Fruit fly (Drosophila melanogaster) whole organism, embryonic: Measurements from ENCODE around the gene CG12811.

ENCODE experiments used
- Awh ChIP-seq: fragments of 200-800 bp; sonication (Bioruptor generic); IDR thresholded peaks from 2 replicates; pipeline ENCODE4, ENCODE4 v1.3.6; 2022; ENCODE audit warnings: missing biosample characterization, missing genetic modification characterization
- CG10462 ChIP-seq: fragments of 200-800 bp; sonication (Bioruptor generic); optimal IDR thresholded peaks from 2 replicates; lab custom pipeline; 2016; ENCODE audit warnings: missing biosample characterization, missing genetic modification characterization
- CG11696 ChIP-seq: fragments of 200-800 bp; sonication (Bioruptor generic); IDR thresholded peaks from 2 replicates; pipeline ENCODE4 v1.3.6; 2022; ENCODE audit warnings: missing biosample characterization, missing genetic modification characterization
- CG12071 ChIP-seq: fragments of 200-800 bp; sonication (Bioruptor generic); optimal IDR thresholded peaks from 3 replicates; lab custom pipeline; 2018; ENCODE audit warnings: missing biosample characterization, mild to moderate bottlenecking, missing genetic modification characterization
- CG12155 ChIP-seq: fragments of 200-800 bp; sonication (Bioruptor generic); optimal IDR thresholded peaks from 3 replicates; lab custom pipeline; 2016; ENCODE audit warnings: missing biosample characterization, missing genetic modification characterization
- CG12299 ChIP-seq: fragments of 200-800 bp; sonication (Bioruptor generic); optimal IDR thresholded peaks from 2 replicates; lab custom pipeline; 2018; ENCODE audit warnings: missing biosample characterization, mild to moderate bottlenecking, missing genetic modification characterization
- CG13894 ChIP-seq: fragments of 200-800 bp; sonication (Bioruptor generic); optimal IDR thresholded peaks from 3 replicates; lab custom pipeline; 2018; ENCODE audit warnings: missing biosample characterization, mild to moderate bottlenecking, missing genetic modification characterization, moderate library complexity
- CG14965 ChIP-seq: fragments of 200-800 bp; sonication (Bioruptor generic); optimal IDR thresholded peaks from 2 replicates; lab custom pipeline; 2016; ENCODE audit warnings: missing biosample characterization, missing genetic modification characterization, borderline replicate concordance
- CG17568 ChIP-seq: fragments of 200-800 bp; sonication (Bioruptor generic); optimal IDR thresholded peaks from 2 replicates; lab custom pipeline; 2018; ENCODE audit warnings: missing biosample characterization, mild to moderate bottlenecking, missing genetic modification characterization, moderate library complexity
- CG1792 ChIP-seq: fragments of 200-800 bp; sonication (Bioruptor generic); optimal IDR thresholded peaks from 2 replicates; lab custom pipeline; 2016; ENCODE audit warnings: missing biosample characterization, missing genetic modification characterization
- CG18011 ChIP-seq: fragments of 200-800 bp; sonication (Bioruptor generic); optimal IDR thresholded peaks from 2 replicates; lab custom pipeline; 2017; ENCODE audit warnings: missing biosample characterization, missing genetic modification characterization, mild to moderate bottlenecking, moderate library complexity, missing genotype
- CG2712 ChIP-seq: fragments of 200-800 bp; optimal IDR thresholded peaks from 3 replicates; lab custom pipeline; 2019; ENCODE audit warnings: missing biosample characterization, mild to moderate bottlenecking, missing genetic modification characterization, moderate library complexity
- CG30431 ChIP-seq: fragments of 200-800 bp; sonication (Bioruptor generic); optimal IDR thresholded peaks from 2 replicates; lab custom pipeline; 2017; ENCODE audit warnings: missing biosample characterization, missing genetic modification characterization
- CG32772 ChIP-seq: fragments of 200-800 bp; sonication (Bioruptor generic); IDR thresholded peaks from 2 replicates; pipeline ENCODE4 v1.3.6; 2022; ENCODE audit warnings: missing biosample characterization, missing genetic modification characterization
- CG34224 ChIP-seq: fragments of 200-800 bp; sonication (Bioruptor generic); IDR thresholded peaks from 3 replicates; pipeline ENCODE4 v1.3.6; 2022; ENCODE audit warnings: missing biosample characterization, missing genetic modification characterization; ENCODE audit not compliant: partially characterized antibody
- CG34376 ChIP-seq: fragments of 200-800 bp; sonication (Bioruptor generic); optimal IDR thresholded peaks from 2 replicates; lab custom pipeline; 2018; ENCODE audit warnings: missing biosample characterization, mild to moderate bottlenecking, missing genetic modification characterization
- CG3847 ChIP-seq: fragments of 200-800 bp; sonication (Bioruptor generic); IDR thresholded peaks from 2 replicates; pipeline ENCODE4 v1.3.6; 2022; ENCODE audit warnings: missing biosample characterization, missing genetic modification characterization
- CG4360 ChIP-seq: fragments of 200-800 bp; sonication (Bioruptor generic); IDR thresholded peaks from 2 replicates; pipeline ENCODE4 v1.3.6; 2022; ENCODE audit warnings: missing biosample characterization, missing genetic modification characterization
- CG4424 ChIP-seq: fragments of 200-800 bp; sonication (Bioruptor generic); optimal IDR thresholded peaks from 3 replicates; lab custom pipeline; 2016; ENCODE audit warnings: missing biosample characterization, missing genetic modification characterization
- CG5245 ChIP-seq: fragments of 200-800 bp; sonication (Bioruptor generic); optimal IDR thresholded peaks from 3 replicates; lab custom pipeline; 2016; ENCODE audit warnings: missing biosample characterization, missing genetic modification characterization
- CG6854 ChIP-seq: fragments of 200-800 bp; sonication (Bioruptor generic); optimal IDR thresholded peaks from 3 replicates; lab custom pipeline; 2017; ENCODE audit warnings: missing biosample characterization, mild to moderate bottlenecking, missing genetic modification characterization
- CG7786 ChIP-seq: fragments of 200-800 bp; sonication (Bioruptor generic); optimal IDR thresholded peaks from 2 replicates; lab custom pipeline; 2016; ENCODE audit warnings: missing biosample characterization, missing genetic modification characterization
- CG7839 ChIP-seq: fragments of 200-800 bp; sonication (Bioruptor generic); optimal IDR thresholded peaks from 3 replicates; lab custom pipeline; 2018; ENCODE audit warnings: missing biosample characterization, mild to moderate bottlenecking, missing genetic modification characterization, moderate library complexity
- CG7928 ChIP-seq: fragments of 200-800 bp; sonication (Bioruptor generic); optimal IDR thresholded peaks from 2 replicates; lab custom pipeline; 2017; ENCODE audit warnings: missing biosample characterization, mild to moderate bottlenecking, missing genetic modification characterization
- CoRest ChIP-seq: fragments of 200-800 bp; sonication (Bioruptor generic); optimal IDR thresholded peaks from 3 replicates; lab custom pipeline; 2018; ENCODE audit warnings: missing biosample characterization, mild to moderate bottlenecking, missing genetic modification characterization, moderate library complexity
- Eip74EF ChIP-seq, 2 experiments: fragments of 200-800 bp in 1 of 2; fragments of >200 bp in 1 of 2; sonication (Bioruptor generic) in 1 of 2; optimal IDR thresholded peaks; 2 replicates each; lab custom pipeline; 2017 to 2019; ENCODE audit warnings: missing biosample characterization in 2 of 2, missing genetic modification characterization in 2 of 2, mild to moderate bottlenecking in 1 of 2, moderate library complexity in 1 of 2
- GATAe ChIP-seq: fragments of 200-800 bp; sonication (Bioruptor generic); conservative IDR thresholded peaks from 2 replicates; pipeline ENCODE4 v1.3.6; 2022; ENCODE audit warnings: missing biosample characterization, missing genetic modification characterization
- HmgD ChIP-seq: fragments of 200-800 bp; sonication (Bioruptor generic); optimal IDR thresholded peaks from 3 replicates; lab custom pipeline; 2016; ENCODE audit warnings: missing biosample characterization, missing genetic modification characterization
- Hr78 ChIP-seq, 2 experiments: fragments of 200-800 bp in 1 of 2; fragments of >200 bp in 1 of 2; sonication (Bioruptor generic) in 1 of 2; optimal IDR thresholded peaks; 2 replicates each; lab custom pipeline; 2017 to 2019; ENCODE audit warnings: missing biosample characterization in 2 of 2, missing genetic modification characterization in 2 of 2, mild to moderate bottlenecking in 1 of 2, moderate library complexity in 1 of 2
- Myb ChIP-seq: fragments of 200-800 bp; sonication (Bioruptor generic); optimal IDR thresholded peaks from 2 replicates; lab custom pipeline; 2016; ENCODE audit warnings: missing biosample characterization, missing genetic modification characterization
- Nf-YA ChIP-seq: fragments of 200-800 bp; sonication (Bioruptor generic); IDR thresholded peaks from 2 replicates; pipeline ENCODE4 v1.3.6; 2022; ENCODE audit warnings: missing biosample characterization, missing genetic modification characterization
- Sry-δ ChIP-seq: fragments of 200-800 bp; sonication (Bioruptor generic); optimal IDR thresholded peaks from 2 replicates; lab custom pipeline; 2016; ENCODE audit warnings: missing biosample characterization, missing genetic modification characterization
- chm ChIP-seq: fragments of 200-800 bp; sonication (Bioruptor generic); IDR thresholded peaks from 2 replicates; pipeline ENCODE4 v1.3.6; 2022; ENCODE audit warnings: missing biosample characterization, missing genetic modification characterization
- corto ChIP-seq: fragments of 200-800 bp; sonication (Bioruptor generic); optimal IDR thresholded peaks from 2 replicates; lab custom pipeline; 2016; ENCODE audit warnings: missing biosample characterization, mild to moderate bottlenecking, missing genetic modification characterization, moderate library complexity
- crp ChIP-seq, 2 experiments: fragments of 200-800 bp; sonication (Bioruptor generic); optimal IDR thresholded peaks; 2 replicates in 1 of 2; 3 replicates in 1 of 2; lab custom pipeline; 2017; ENCODE audit warnings: missing biosample characterization in 2 of 2, missing genetic modification characterization in 2 of 2, mild to moderate bottlenecking in 1 of 2, moderate library complexity in 1 of 2
- cwo ChIP-seq: fragments of 200-800 bp; sonication (Bioruptor generic); optimal IDR thresholded peaks from 3 replicates; lab custom pipeline; 2017; ENCODE audit warnings: missing biosample characterization, missing genetic modification characterization, mild to moderate bottlenecking, moderate library complexity, missing genetic modification reagents
- fu2 ChIP-seq: fragments of 200-800 bp; sonication (Bioruptor generic); optimal IDR thresholded peaks from 2 replicates; lab custom pipeline; 2016; ENCODE audit warnings: missing biosample characterization, missing genetic modification characterization
- gcm2 ChIP-seq: fragments of 200-800 bp; sonication (Bioruptor generic); optimal IDR thresholded peaks from 2 replicates; lab custom pipeline; 2016; ENCODE audit warnings: missing biosample characterization, missing genetic modification characterization
- gem ChIP-seq: fragments of 200-800 bp; sonication (Bioruptor generic); optimal IDR thresholded peaks from 2 replicates; lab custom pipeline; 2019; ENCODE audit warnings: missing biosample characterization, mild to moderate bottlenecking, missing genetic modification characterization, moderate library complexity
- mirr ChIP-seq: fragments of 200-800 bp; sonication (Bioruptor generic); optimal IDR thresholded peaks from 3 replicates; lab custom pipeline; 2018; ENCODE audit warnings: missing biosample characterization, mild to moderate bottlenecking, missing genetic modification characterization
- nerfin-1 ChIP-seq: fragments of 200-800 bp; sonication (Bioruptor generic); optimal IDR thresholded peaks from 3 replicates; lab custom pipeline; 2019; ENCODE audit warnings: missing biosample characterization, mild to moderate bottlenecking, missing genetic modification characterization, moderate library complexity
- pb ChIP-seq: fragments of 200-800 bp; sonication (Bioruptor generic); optimal IDR thresholded peaks from 3 replicates; lab custom pipeline; 2016; ENCODE audit warnings: missing biosample characterization, missing genetic modification characterization
- pho ChIP-seq: fragments of 200-800 bp; sonication (Bioruptor generic); optimal IDR thresholded peaks from 2 replicates; lab custom pipeline; 2016; ENCODE audit warnings: missing biosample characterization, missing genetic modification characterization
- pros ChIP-seq: fragments of 200-800 bp; sonication (Bioruptor generic); optimal IDR thresholded peaks from 3 replicates; lab custom pipeline; 2019; ENCODE audit warnings: missing biosample characterization, mild to moderate bottlenecking, missing genetic modification characterization, moderate library complexity
- psq ChIP-seq: fragments of 200-800 bp; sonication (Bioruptor generic); optimal IDR thresholded peaks from 2 replicates; lab custom pipeline; 2017; ENCODE audit warnings: missing biosample characterization, missing genetic modification characterization
- rib ChIP-seq: fragments of 200-800 bp; sonication (Bioruptor generic); IDR thresholded peaks from 2 replicates; pipeline ENCODE4 v1.3.6; 2022; ENCODE audit warnings: missing biosample characterization, missing genetic modification characterization
- salm ChIP-seq: fragments of 200-800 bp; sonication (Bioruptor generic); optimal IDR thresholded peaks from 2 replicates; lab custom pipeline; 2018; ENCODE audit warnings: missing biosample characterization, mild to moderate bottlenecking, missing genetic modification characterization
- tin ChIP-seq: fragments of 200-800 bp; sonication (Bioruptor generic); optimal IDR thresholded peaks from 3 replicates; lab custom pipeline; 2016; ENCODE audit warnings: missing biosample characterization, missing genetic modification characterization
- zen ChIP-seq: fragments of 200-800 bp; sonication (Bioruptor generic); optimal IDR thresholded peaks from 3 replicates; lab custom pipeline; 2018; ENCODE audit warnings: missing biosample characterization, mild to moderate bottlenecking, missing genetic modification characterization, moderate library complexity

The CG12811 gene

DNA sequence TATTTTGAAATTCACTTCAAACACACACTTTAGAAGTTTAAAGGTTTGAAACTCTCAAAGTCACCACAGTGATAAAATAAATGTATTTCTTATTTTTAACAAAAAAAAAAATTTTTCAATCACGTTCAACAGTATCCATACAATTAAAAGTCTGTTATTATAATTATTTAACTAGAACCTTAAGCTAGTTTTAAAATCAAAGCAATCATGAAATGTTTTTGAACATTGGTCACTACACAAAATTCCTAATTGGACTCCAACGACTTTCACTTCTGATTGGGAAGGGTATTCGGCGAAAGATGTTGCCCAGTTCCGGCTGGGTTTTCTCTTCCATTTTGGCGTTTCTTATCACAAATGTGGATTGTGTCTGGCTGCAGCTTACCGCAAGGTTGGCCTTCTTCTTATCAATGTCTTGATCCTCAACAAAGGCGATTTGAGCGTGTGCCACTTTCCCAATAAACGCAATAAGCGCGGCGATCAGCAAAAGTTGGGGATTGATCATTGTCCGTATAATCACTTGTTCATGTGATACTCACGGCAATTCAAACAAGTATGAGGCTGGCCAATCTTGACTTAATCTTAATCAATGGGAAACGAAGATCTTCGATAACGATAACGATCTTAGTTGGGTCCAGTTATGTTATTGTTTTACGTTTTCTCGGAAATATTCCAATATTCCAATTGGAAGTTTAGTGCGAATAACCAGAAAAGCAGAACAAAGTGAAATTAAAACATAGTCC is 392 bp downstream of the CG12811 start (continued):
- TF ChIP-seq CG4360 (GFP tag; lab: Robert Waterston, UW) = no peak
- no peak for TF ChIP-seq CG32772 (GFP tag; lab: Robert Waterston, UW)
- TF ChIP-seq HmgD = no peak
- peak; percentile 68 for TF ChIP-seq CoRest (tag; lab: Kevin White, UChicago)
- no peak for TF ChIP-seq CG10462 (GFP tag; lab: Kevin White, UChicago)
- no peak; the same call in 2 of the 3 replicates for TF ChIP-seq CG34224 (GFP tag; lab: Robert Waterston, UW)
- no peak for TF ChIP-seq pho
- no peak for TF ChIP-seq salm
- TF ChIP-seq Hr78 (GFP tag; optimal IDR thresholded peaks at IDR 0.05; lab: Kevin White, UChicago) = no peak
- TF ChIP-seq nerfin-1 (tag; lab: Kevin White, UChicago) = no peak
- TF ChIP-seq CG1792 (GFP tag; lab: Kevin White, UChicago) = no peak
- TF ChIP-seq CG12299 (tag; lab: Kevin White, UChicago) = no peak
- TF ChIP-seq CG17568 (GFP tag; lab: Kevin White, UChicago) = no peak
- no peak for TF ChIP-seq gem (tag; lab: Kevin White, UChicago)
- no peak for TF ChIP-seq Sry-δ (GFP tag; lab: Kevin White, UChicago)
- TF ChIP-seq CG14965 = no peak
- TF ChIP-seq CG11696 (GFP tag; lab: Robert Waterston, UW) = no peak
- TF ChIP-seq zen (tag; lab: Kevin White, UChicago) = no peak
- TF ChIP-seq tin (GFP tag; lab: Kevin White, UChicago) = no peak
- TF ChIP-seq CG2712 (tag; lab: Kevin White, UChicago) = peak; percentile 59
- no peak for TF ChIP-seq crp (GFP tag; optimal IDR thresholded peaks at IDR 0.05; lab: Kevin White, UChicago)
- TF ChIP-seq CG3847 (GFP tag; lab: Robert Waterston, UW) = 0 out of 2 replicates have a peak, but pooled peaks have one; percentile 9
- TF ChIP-seq cwo (GFP tag; lab: Kevin White, UChicago) = peak; percentile 16
- TF ChIP-seq CG7786 = no peak
- no peak for TF ChIP-seq rib (GFP tag; lab: Robert Waterston, UW)
- TF ChIP-seq CG7928 = no peak
- no peak for TF ChIP-seq chm
- peak; percentile 42 for TF ChIP-seq CG4424
- no peak for TF ChIP-seq psq (GFP tag; lab: Kevin White, UChicago)
- TF ChIP-seq GATAe (GFP tag; lab: Robert Waterston, UW) = no peak
- no peak for TF ChIP-seq pb (GFP tag; lab: Kevin White, UChicago)
- TF ChIP-seq fu2 = no peak
- no peak for TF ChIP-seq Nf-YA (GFP tag; lab: Robert Waterston, UW)
- no peak for TF ChIP-seq CG12071
- no peak for TF ChIP-seq mirr (GFP tag; lab: Kevin White, UChicago)
- TF ChIP-seq Eip74EF (GFP tag; optimal IDR thresholded peaks at IDR 0.05; lab: Kevin White, UChicago) = peak in 1 of 2 experiments; percentile 39
- no peak for TF ChIP-seq CG6854
- peak; percentile 68 for TF ChIP-seq pros (GFP tag; lab: Kevin White, UChicago)
- no peak for TF ChIP-seq CG18011 (GFP tag; lab: Kevin White, UChicago)
- no peak for TF ChIP-seq Awh (GFP tag; lab: Robert Waterston, UW)
- no peak for TF ChIP-seq CG5245 (GFP tag; lab: Kevin White, UChicago)
- peak; percentile 54 for TF ChIP-seq CG34376 (GFP tag; lab: Kevin White, UChicago)
- TF ChIP-seq CG12155 (GFP tag; lab: Kevin White, UChicago) = peak; percentile 19
- TF ChIP-seq CG30431 (GFP tag; lab: Kevin White, UChicago) = no peak
- peak; percentile 65 for TF ChIP-seq CG7839 (tag; lab: Kevin White, UChicago)
- no peak for TF ChIP-seq CG13894 (tag; lab: Kevin White, UChicago)
- no peak for TF ChIP-seq Myb (GFP tag; lab: Kevin White, UChicago)
- TF ChIP-seq gcm2 = no peak
- TF ChIP-seq corto (GFP tag; lab: Kevin White, UChicago) = no peak
